Worm (Caenorhabditis elegans): ENCODE measurements around the gene lips-1.

ce11 chrX:12523071-12523483 is 30.5 kb downstream of the lips-1 start:
- peak; percentile 92 for TF ChIP-seq sma-9 (GFP tag; optimal IDR thresholded peaks at IDR 0.05)
- no peak for TF ChIP-seq sma-9 (tag; optimal IDR thresholded peaks at IDR 0.05)
- TF ChIP-seq aly-2 (tag; optimal IDR thresholded peaks at IDR 0.05) = no peak
- no peak for TF ChIP-seq dmd-4 (tag; optimal IDR thresholded peaks at IDR 0.05)
- no peak for TF ChIP-seq snpc-4 (tag; optimal IDR thresholded peaks at IDR 0.05)
- TF ChIP-seq unc-62 (GFP tag; optimal IDR thresholded peaks at IDR 0.05) = no peak
- TF ChIP-seq nhr-6 (tag; optimal IDR thresholded peaks at IDR 0.05) = peak; percentile 35
- TF ChIP-seq zag-1 (tag; optimal IDR thresholded peaks at IDR 0.05) = no peak
- TF ChIP-seq ztf-4 (tag; optimal IDR thresholded peaks at IDR 0.05) = no peak
- TF ChIP-seq nhr-10 (tag; optimal IDR thresholded peaks at IDR 0.05) = no peak
- no peak for TF ChIP-seq R02D3.7 (tag; optimal IDR thresholded peaks at IDR 0.05)
- no peak for TF ChIP-seq unc-39 (tag; optimal IDR thresholded peaks at IDR 0.05)
- TF ChIP-seq sma-3 (GFP tag; optimal IDR thresholded peaks at IDR 0.05) = peak; percentile 96
- peak; percentile 11 for TF ChIP-seq mab-5 (tag; optimal IDR thresholded peaks at IDR 0.05)
- no peak for TF ChIP-seq lin-39 (tag; optimal IDR thresholded peaks at IDR 0.05)

Data from whole organism, L2 larva.